Worm (Caenorhabditis elegans) whole organism, L3 larva: Measurements from ENCODE around the gene F26F12.4.
A peak's percentile ranks its signal among the peaks of the same experiment; 100 is the strongest.

Experiments used
- R02D3.7 ChIP-seq: fragments of 150-350 bp; optimal IDR thresholded peaks from 2 replicates; lab custom pipeline; 2014; ENCODE audit warnings: missing biosample characterization, missing genetic modification characterization
- ZK546.5 ChIP-seq: sonication (generic microtip); optimal IDR thresholded peaks from 2 replicates; lab custom pipeline; 2017; ENCODE audit warnings: missing biosample characterization, missing genetic modification characterization
- aly-2 ChIP-seq: fragments of 150-350 bp; optimal IDR thresholded peaks from 2 replicates; lab custom pipeline; 2014; ENCODE audit warnings: missing biosample characterization, missing genetic modification characterization
- ama-1 ChIP-seq: fragments of 150-350 bp; optimal IDR thresholded peaks from 2 replicates; lab custom pipeline; 2018
- ceh-16 ChIP-seq: sonication (generic microtip); optimal IDR thresholded peaks from 2 replicates; lab custom pipeline; 2017; ENCODE audit warnings: missing biosample characterization, missing genetic modification characterization
- ceh-28 ChIP-seq: fragments of 150-350 bp; optimal IDR thresholded peaks from 2 replicates; lab custom pipeline; 2014; ENCODE audit warnings: missing biosample characterization, missing genetic modification reagents, missing genetic modification characterization
- ceh-82 ChIP-seq: fragments of 150-350 bp; optimal IDR thresholded peaks from 2 replicates; lab custom pipeline; 2014; ENCODE audit warnings: missing biosample characterization, missing genetic modification characterization
- ceh-9 ChIP-seq: sonication (generic microtip); optimal IDR thresholded peaks from 2 replicates; lab custom pipeline; 2018; ENCODE audit warnings: missing biosample characterization, missing genetic modification characterization
- daf-12 ChIP-seq: fragments of 150-350 bp; optimal IDR thresholded peaks from 2 replicates; lab custom pipeline; 2014; ENCODE audit warnings: missing biosample characterization, missing genetic modification reagents, missing genetic modification characterization
- egl-27 ChIP-seq: sonication (generic microtip); optimal IDR thresholded peaks from 4 replicates; lab custom pipeline; 2017; ENCODE audit warnings: missing biosample characterization, missing genetic modification reagents, missing genetic modification characterization
- egl-5 ChIP-seq: fragments of 150-350 bp; optimal IDR thresholded peaks from 2 replicates; lab custom pipeline; 2017; ENCODE audit warnings: missing biosample characterization, missing genetic modification reagents, missing genetic modification characterization, inconsistent platforms
- elt-1 ChIP-seq: fragments of 150-350 bp; optimal IDR thresholded peaks from 2 replicates; lab custom pipeline; 2014; ENCODE audit warnings: missing biosample characterization, missing genetic modification characterization
- elt-2 ChIP-seq: sonication (generic microtip); optimal IDR thresholded peaks from 2 replicates; lab custom pipeline; 2016; ENCODE audit warnings: missing genetic modification reagents, mild to moderate bottlenecking, missing genetic modification characterization, missing compliant biosample characterization
- elt-3 ChIP-seq, 3 experiments: fragments of 150-350 bp in 1 of 3; sonication (generic microtip) in 2 of 3; optimal IDR thresholded peaks; 2 replicates in 2 of 3; 4 replicates in 1 of 3; lab custom pipeline; 2014 to 2017; ENCODE audit warnings: missing biosample characterization in 3 of 3, missing genetic modification characterization in 3 of 3
- eor-1 ChIP-seq, 2 experiments: fragments of 150-350 bp; optimal IDR thresholded peaks; 2 replicates each; lab custom pipeline; 2014 to 2018; ENCODE audit warnings: missing biosample characterization in 2 of 2, missing genetic modification characterization in 2 of 2
- fkh-10 ChIP-seq: sonication (generic microtip); optimal IDR thresholded peaks from 2 replicates; lab custom pipeline; 2017; ENCODE audit warnings: missing biosample characterization, missing genetic modification reagents, missing genetic modification characterization
- fkh-2 ChIP-seq: fragments of 150-350 bp; optimal IDR thresholded peaks from 2 replicates; lab custom pipeline; 2014; ENCODE audit warnings: missing biosample characterization, missing genetic modification reagents, missing genetic modification characterization
- fos-1 ChIP-seq: fragments of 150-350 bp; optimal IDR thresholded peaks from 2 replicates; lab custom pipeline; 2014; ENCODE audit warnings: missing biosample characterization, missing genetic modification characterization
- hmg-11 ChIP-seq: sonication (generic microtip); optimal IDR thresholded peaks from 2 replicates; lab custom pipeline; 2016; ENCODE audit warnings: missing genetic modification characterization, missing compliant biosample characterization
- jun-1 ChIP-seq: fragments of 150-350 bp; optimal IDR thresholded peaks from 2 replicates; lab custom pipeline; 2014; ENCODE audit warnings: missing biosample characterization, missing genetic modification reagents, missing genetic modification characterization
- lin-15B ChIP-seq: fragments of 150-350 bp; optimal IDR thresholded peaks from 2 replicates; lab custom pipeline; 2014; ENCODE audit warnings: missing biosample characterization, missing genetic modification characterization
- lin-39 ChIP-seq: fragments of 150-350 bp; optimal IDR thresholded peaks from 2 replicates; lab custom pipeline; 2018; ENCODE audit warnings: missing biosample characterization, missing genetic modification reagents, missing genetic modification characterization
- lsy-12 ChIP-seq: sonication (generic microtip); optimal IDR thresholded peaks from 2 replicates; lab custom pipeline; 2016; ENCODE audit warnings: mild to moderate bottlenecking, missing genetic modification characterization, missing compliant biosample characterization
- mdl-1 ChIP-seq: fragments of 150-350 bp; optimal IDR thresholded peaks from 2 replicates; lab custom pipeline; 2014; ENCODE audit warnings: missing biosample characterization, missing genetic modification characterization
- mml-1 ChIP-seq: fragments of 150-350 bp; sonication (generic microtip); optimal IDR thresholded peaks from 3 replicates; lab custom pipeline; 2014; ENCODE audit warnings: missing biosample characterization, missing genetic modification characterization
- nfya-1 ChIP-seq: sonication (generic microtip); optimal IDR thresholded peaks from 2 replicates; lab custom pipeline; 2017; ENCODE audit warnings: missing genetic modification characterization, mild to moderate bottlenecking, missing compliant biosample characterization, antibody characterized with exemption, moderate library complexity; ENCODE audit not compliant: insufficient read depth
- nhr-11 ChIP-seq: fragments of 150-350 bp; optimal IDR thresholded peaks from 2 replicates; lab custom pipeline; 2014; ENCODE audit warnings: missing biosample characterization, missing genetic modification characterization
- nhr-12 ChIP-seq: fragments of 150-350 bp; optimal IDR thresholded peaks from 2 replicates; lab custom pipeline; 2014; ENCODE audit warnings: missing biosample characterization, missing genetic modification characterization
- nhr-23 ChIP-seq: fragments of 150-350 bp; optimal IDR thresholded peaks from 2 replicates; lab custom pipeline; 2014; ENCODE audit warnings: missing biosample characterization, missing genetic modification reagents, missing genetic modification characterization
- nhr-237 ChIP-seq: fragments of 150-350 bp; optimal IDR thresholded peaks from 2 replicates; lab custom pipeline; 2014; ENCODE audit warnings: missing biosample characterization, missing genetic modification characterization
- nhr-25 ChIP-seq: sonication (generic microtip); optimal IDR thresholded peaks from 2 replicates; lab custom pipeline; 2017; ENCODE audit warnings: missing biosample characterization, missing genetic modification characterization
- nhr-28 ChIP-seq: fragments of 150-350 bp; optimal IDR thresholded peaks from 2 replicates; lab custom pipeline; 2014; ENCODE audit warnings: missing biosample characterization, missing genetic modification characterization
- nhr-43 ChIP-seq: sonication (generic microtip); optimal IDR thresholded peaks from 2 replicates; lab custom pipeline; 2016; ENCODE audit warnings: mild to moderate bottlenecking, missing genetic modification characterization, missing compliant biosample characterization; ENCODE audit not compliant: poor library complexity, severe bottlenecking
- nhr-67 ChIP-seq: fragments of 150-350 bp; optimal IDR thresholded peaks from 2 replicates; lab custom pipeline; 2014; ENCODE audit warnings: missing biosample characterization, missing genetic modification characterization
- nhr-76 ChIP-seq: fragments of 150-350 bp; sonication (generic microtip); optimal IDR thresholded peaks from 5 replicates; lab custom pipeline; 2014; ENCODE audit warnings: missing biosample characterization, missing genetic modification characterization
- nhr-77 ChIP-seq: fragments of 150-350 bp; optimal IDR thresholded peaks from 2 replicates; lab custom pipeline; 2014; ENCODE audit warnings: missing biosample characterization, missing genetic modification characterization
- pha-4 ChIP-seq: fragments of 150-350 bp; optimal IDR thresholded peaks from 2 replicates; lab custom pipeline; 2014; ENCODE audit warnings: missing biosample characterization, missing genetic modification reagents, missing genetic modification characterization
- pqm-1 ChIP-seq: fragments of 150-350 bp; optimal IDR thresholded peaks from 2 replicates; lab custom pipeline; 2017; ENCODE audit warnings: missing biosample characterization, missing genetic modification characterization, inconsistent platforms
- sea-2 ChIP-seq: fragments of 150-350 bp; sonication (generic microtip); optimal IDR thresholded peaks from 4 replicates; lab custom pipeline; 2014; ENCODE audit warnings: missing biosample characterization, missing genetic modification reagents, missing genetic modification characterization
- skn-1 ChIP-seq: fragments of 150-350 bp; optimal IDR thresholded peaks from 2 replicates; lab custom pipeline; 2014; ENCODE audit warnings: missing biosample characterization, missing genetic modification characterization
- snpc-4 ChIP-seq: fragments of 150-350 bp; optimal IDR thresholded peaks from 2 replicates; lab custom pipeline; 2014; ENCODE audit warnings: missing biosample characterization, missing genetic modification characterization
- tbx-2 ChIP-seq: sonication (generic microtip); optimal IDR thresholded peaks from 2 replicates; lab custom pipeline; 2016; ENCODE audit warnings: mild to moderate bottlenecking, missing genetic modification characterization, missing compliant biosample characterization
- unc-39 ChIP-seq: sonication (generic microtip); optimal IDR thresholded peaks from 4 replicates; lab custom pipeline; 2017; ENCODE audit warnings: missing biosample characterization, missing genetic modification characterization
- unc-62 ChIP-seq: fragments of 150-350 bp; sonication (generic microtip); optimal IDR thresholded peaks from 4 replicates; lab custom pipeline; 2014; ENCODE audit warnings: missing biosample characterization, missing genetic modification reagents, missing genetic modification characterization
- zag-1 ChIP-seq: fragments of 150-350 bp; optimal IDR thresholded peaks from 2 replicates; lab custom pipeline; 2014; ENCODE audit warnings: missing biosample characterization, missing genetic modification characterization
- ztf-11 ChIP-seq: fragments of 150-350 bp; optimal IDR thresholded peaks from 2 replicates; lab custom pipeline; 2014; ENCODE audit warnings: missing biosample characterization, missing genetic modification characterization
- ztf-4 ChIP-seq: fragments of 150-350 bp; optimal IDR thresholded peaks from 2 replicates; lab custom pipeline; 2014; ENCODE audit warnings: missing biosample characterization, missing genetic modification characterization

F26F12.4 gene

DNA sequence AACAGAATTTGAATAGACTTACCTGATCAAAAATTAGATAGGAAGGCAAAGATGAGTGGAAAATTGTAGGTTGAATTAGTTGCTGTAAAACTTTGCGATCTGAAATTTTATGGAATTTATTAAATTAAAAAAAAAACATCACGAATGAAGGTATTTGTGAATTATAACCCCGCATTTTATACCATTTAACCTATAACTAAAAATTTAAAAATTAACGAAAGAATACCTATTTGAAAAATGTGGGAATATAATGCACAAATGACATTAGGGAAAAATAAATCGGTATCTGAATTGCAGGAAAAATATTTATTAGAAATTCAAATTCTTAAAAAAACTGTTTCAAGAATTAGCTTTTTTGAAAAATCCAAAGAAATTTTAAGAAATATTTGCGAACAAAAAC is at the start of gene F26F12.4:
Gene F26F12.4 (minus strand): TSS at position 101 of the 400 bp plus-strand sequence.
- TF ChIP-seq ztf-4 (tag; lab: Kevin White, UChicago) = no peak
- no peak for TF ChIP-seq skn-1 (tag; lab: Kevin White, UChicago)
- TF ChIP-seq R02D3.7 (tag; lab: Kevin White, UChicago) = no peak
- no peak for TF ChIP-seq lsy-12 (tag; lab: Kevin White, UChicago)
- TF ChIP-seq elt-3 (tag; optimal IDR thresholded peaks at IDR 0.05; lab: Kevin White, UChicago) = no peak
- TF ChIP-seq elt-2 (tag; lab: Kevin White, UChicago) = no peak
- TF ChIP-seq nhr-43 = no peak
- no peak for TF ChIP-seq ceh-28 (tag; lab: Kevin White, UChicago)
- TF ChIP-seq ceh-82 (tag; lab: Kevin White, UChicago) = no peak

DNA sequence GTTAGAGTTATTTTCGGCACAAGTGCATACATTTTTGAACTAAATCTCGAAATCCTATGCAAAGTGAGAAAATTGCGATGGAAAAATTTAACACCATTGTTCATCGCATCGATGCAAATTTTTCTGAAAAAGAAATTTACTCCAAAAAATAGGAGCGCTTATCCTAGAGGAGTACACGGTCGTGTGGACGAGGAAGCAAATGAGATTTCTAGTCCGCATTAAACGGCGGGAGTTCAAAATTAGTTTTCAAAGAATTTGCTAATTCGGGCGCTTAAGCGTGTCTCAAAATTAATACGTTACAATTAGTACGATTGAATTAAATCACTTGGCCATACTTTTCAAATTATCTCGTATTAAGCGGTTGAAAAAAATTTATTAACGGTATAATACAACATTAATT is 48.6 kb upstream of the F26F12.4 start, which contains the start of gene lrpr-1:
Gene lrpr-1 (minus strand): TSS at position 185 of the 400 bp plus-strand sequence.
- TF ChIP-seq ZK546.5 (tag; lab: Kevin White, UChicago) (no peak), pqm-1 (peak; percentile 50), elt-3 (tag; optimal IDR thresholded peaks at IDR 0.05; lab: Kevin White, UChicago) (no peak), nhr-76 (peak; percentile 47), lin-15B (tag; lab: Kevin White, UChicago) (peak; percentile 76), ceh-16 (tag; lab: Kevin White, UChicago) (no peak), mdl-1 (tag; lab: Kevin White, UChicago) (no peak), daf-12 (tag; lab: Kevin White, UChicago) (no peak), nhr-77 (tag; lab: Kevin White, UChicago) (no peak), egl-5 (tag; lab: Kevin White, UChicago) (peak; percentile 37), nhr-12 (tag; lab: Kevin White, UChicago) (no peak), fkh-2 (tag; lab: Kevin White, UChicago) (peak; percentile 56), unc-62 (GFP tag; lab: Kevin White, UChicago) (no peak), nhr-43 (peak; percentile 95), skn-1 (tag; lab: Kevin White, UChicago) (peak; percentile 59), ama-1 (lab: Kevin White, UChicago) (no peak), nhr-67 (tag; lab: Kevin White, UChicago) (no peak), nhr-237 (no peak), ztf-4 (tag; lab: Kevin White, UChicago) (no peak), ztf-11 (tag; lab: Kevin White, UChicago) (no peak), zag-1 (tag; lab: Kevin White, UChicago) (no peak), ceh-82 (tag; lab: Kevin White, UChicago) (peak; percentile 48), elt-1 (no peak), egl-27 (tag; lab: Kevin White, UChicago) (no peak), unc-39 (tag; lab: Kevin White, UChicago) (no peak), R02D3.7 (tag; lab: Kevin White, UChicago) (peak; percentile 71), nfya-1 (tag; lab: Kevin White, UChicago) (peak; percentile 71), tbx-2 (tag; lab: Kevin White, UChicago) (no peak), snpc-4 (no peak), ceh-28 (tag; lab: Kevin White, UChicago) (peak; percentile 52), sea-2 (GFP tag; lab: Kevin White, UChicago) (no peak), aly-2 (no peak), eor-1 (tag; optimal IDR thresholded peaks at IDR 0.05; lab: Kevin White, UChicago) (no peak), nhr-23 (peak; percentile 82), elt-2 (tag; lab: Kevin White, UChicago) (no peak), pha-4 (tag; lab: Kevin White, UChicago) (no peak), nhr-25 (tag; lab: Kevin White, UChicago) (peak; percentile 30), nhr-28 (tag; lab: Kevin White, UChicago) (no peak), ceh-9 (tag; lab: Kevin White, UChicago) (no peak), fkh-10 (GFP tag; lab: Kevin White, UChicago) (no peak), nhr-11 (tag; lab: Kevin White, UChicago) (no peak), hmg-11 (peak; percentile 56), jun-1 (tag; lab: Kevin White, UChicago) (peak; percentile 42), lsy-12 (tag; lab: Kevin White, UChicago) (peak; percentile 80), fos-1 (tag; lab: Kevin White, UChicago) (no peak), mml-1 (no peak), lin-39 (tag; lab: Kevin White, UChicago) (peak; percentile 34)
- TF ChIP-seq, all 47 proteins: peak for 17
